Fruit fly (Drosophila melanogaster) whole organism, embryonic: Measurements from ENCODE around the gene CG2278.
A peak's percentile ranks its signal among the peaks of the same experiment; 100 is the strongest.

ENCODE experiments used
- Ada2b ChIP-seq: fragments of 200-800 bp; sonication (Bioruptor generic); IDR thresholded peaks from 2 replicates; pipeline ENCODE4 v1.3.6; 2022; ENCODE audit warnings: missing biosample characterization, missing genetic modification characterization
- Aef1 ChIP-seq: fragments of 200-800 bp; sonication (Bioruptor generic); IDR thresholded peaks from 3 replicates; pipeline ENCODE4 v1.3.6; 2022; ENCODE audit warnings: missing biosample characterization, missing genetic modification characterization
- Bteb2 ChIP-seq: fragments of 200-800 bp; sonication (Bioruptor generic); optimal IDR thresholded peaks from 2 replicates; lab custom pipeline; 2016; ENCODE audit warnings: missing biosample characterization, missing genetic modification characterization
- CG10366 ChIP-seq: fragments of 200-800 bp; sonication (Bioruptor generic); IDR thresholded peaks from 2 replicates; pipeline ENCODE4 v1.3.6; 2022; ENCODE audit warnings: missing biosample characterization, missing genetic modification characterization
- CG11723 ChIP-seq: fragments of 200-800 bp; sonication (Bioruptor generic); optimal IDR thresholded peaks from 2 replicates; lab custom pipeline; 2017; ENCODE audit warnings: missing biosample characterization, mild to moderate bottlenecking, missing genetic modification characterization
- CG12104 ChIP-seq: fragments of 200-800 bp; sonication (Bioruptor generic); optimal IDR thresholded peaks from 3 replicates; lab custom pipeline; 2016; ENCODE audit warnings: missing biosample characterization, missing genetic modification characterization
- CG1233 ChIP-seq: fragments of 200-800 bp; sonication (Bioruptor generic); optimal IDR thresholded peaks from 4 replicates; lab custom pipeline; 2018; ENCODE audit warnings: missing biosample characterization, mild to moderate bottlenecking, missing genetic modification characterization
- CG14441 ChIP-seq: fragments of 200-800 bp; sonication (Bioruptor generic); IDR thresholded peaks from 2 replicates; pipeline ENCODE4 v1.3.6; 2022; ENCODE audit warnings: missing biosample characterization, missing genetic modification characterization
- CG17385 ChIP-seq: fragments of 200-800 bp; sonication (Bioruptor generic); optimal IDR thresholded peaks from 3 replicates; lab custom pipeline; 2018; ENCODE audit warnings: missing biosample characterization, mild to moderate bottlenecking, missing genetic modification characterization
- CG2120 ChIP-seq: fragments of 200-800 bp; sonication (Bioruptor generic); optimal IDR thresholded peaks from 3 replicates; lab custom pipeline; 2016; ENCODE audit warnings: missing biosample characterization, missing genetic modification characterization
- CG4617 ChIP-seq: fragments of 200-800 bp; sonication (Bioruptor generic); optimal IDR thresholded peaks from 3 replicates; lab custom pipeline; 2016; ENCODE audit warnings: missing biosample characterization, missing genetic modification characterization, borderline replicate concordance
- CG6854 ChIP-seq: fragments of 200-800 bp; sonication (Bioruptor generic); optimal IDR thresholded peaks from 3 replicates; lab custom pipeline; 2017; ENCODE audit warnings: missing biosample characterization, mild to moderate bottlenecking, missing genetic modification characterization
- Chrac-16 ChIP-seq: fragments of 200-800 bp; sonication (Bioruptor generic); optimal IDR thresholded peaks from 3 replicates; lab custom pipeline; 2016; ENCODE audit warnings: missing biosample characterization, missing genetic modification characterization
- Dref ChIP-seq: fragments of 200-800 bp; sonication (Bioruptor generic); IDR thresholded peaks from 2 replicates; pipeline ENCODE4 v1.3.6; 2022; ENCODE audit warnings: missing biosample characterization, missing genetic modification characterization
- Fer3 ChIP-seq: fragments of 200-800 bp; sonication (Bioruptor generic); optimal IDR thresholded peaks from 2 replicates; lab custom pipeline; 2018; ENCODE audit warnings: missing biosample characterization, mild to moderate bottlenecking, missing genetic modification characterization, moderate library complexity
- Hey ChIP-seq: fragments of 200-800 bp; sonication (Bioruptor generic); optimal IDR thresholded peaks from 3 replicates; lab custom pipeline; 2018; ENCODE audit warnings: missing biosample characterization, mild to moderate bottlenecking, missing genetic modification characterization
- Hsf ChIP-seq: fragments of 200-800 bp; sonication (Bioruptor generic); optimal IDR thresholded peaks from 3 replicates; lab custom pipeline; 2016; ENCODE audit warnings: missing biosample characterization, missing genetic modification characterization
- Meics ChIP-seq: fragments of 200-800 bp; sonication (Bioruptor generic); optimal IDR thresholded peaks from 2 replicates; lab custom pipeline; 2017; ENCODE audit warnings: missing biosample characterization, mild to moderate bottlenecking, missing genetic modification characterization
- PHDP ChIP-seq: fragments of 200-800 bp; sonication (Bioruptor generic); optimal IDR thresholded peaks from 3 replicates; lab custom pipeline; 2018; ENCODE audit warnings: missing biosample characterization, mild to moderate bottlenecking, missing genetic modification characterization, moderate library complexity
- Poxn ChIP-seq: fragments of 200-800 bp; sonication (Bioruptor generic); IDR thresholded peaks from 2 replicates; pipeline ENCODE4 v1.3.6; 2022; ENCODE audit warnings: missing biosample characterization, missing genetic modification characterization
- Sry-β ChIP-seq: fragments of 200-800 bp; sonication (Bioruptor generic); optimal IDR thresholded peaks from 2 replicates; lab custom pipeline; 2018; ENCODE audit warnings: missing biosample characterization, mild to moderate bottlenecking, missing genetic modification characterization, moderate library complexity
- Sry-δ ChIP-seq: fragments of 200-800 bp; sonication (Bioruptor generic); optimal IDR thresholded peaks from 2 replicates; lab custom pipeline; 2016; ENCODE audit warnings: missing biosample characterization, missing genetic modification characterization
- Xrp1 ChIP-seq: fragments of 200-800 bp; sonication (Bioruptor generic); IDR thresholded peaks from 2 replicates; pipeline ENCODE4 v1.3.6; 2022; ENCODE audit warnings: missing biosample characterization, missing genetic modification characterization
- ac ChIP-seq: fragments of 200-800 bp; sonication (Bioruptor generic); optimal IDR thresholded peaks from 3 replicates; lab custom pipeline; 2017; ENCODE audit warnings: missing biosample characterization, mild to moderate bottlenecking, missing genetic modification characterization
- bsh ChIP-seq, 2 experiments: fragments of 200-800 bp; sonication (Bioruptor generic); optimal IDR thresholded peaks; 2 replicates each; lab custom pipeline; 2017 to 2018; ENCODE audit warnings: mild to moderate bottlenecking in 2 of 2, missing biosample characterization in 2 of 2, missing genetic modification characterization in 2 of 2, moderate library complexity in 1 of 2
- croc ChIP-seq: fragments of 200-800 bp; sonication (Bioruptor generic); conservative IDR thresholded peaks from 3 replicates; pipeline ENCODE4 v1.3.6; 2022; ENCODE audit warnings: missing biosample characterization, missing genetic modification characterization
- cwo ChIP-seq: fragments of 200-800 bp; sonication (Bioruptor generic); optimal IDR thresholded peaks from 3 replicates; lab custom pipeline; 2017; ENCODE audit warnings: missing biosample characterization, missing genetic modification characterization, mild to moderate bottlenecking, moderate library complexity, missing genetic modification reagents
- dm ChIP-seq: fragments of 200-800 bp; sonication (Bioruptor generic); optimal IDR thresholded peaks from 3 replicates; lab custom pipeline; 2016; ENCODE audit warnings: missing biosample characterization, missing genetic modification characterization
- dmrt99B ChIP-seq: fragments of 200-800 bp; sonication (Bioruptor generic); optimal IDR thresholded peaks from 2 replicates; lab custom pipeline; 2018; ENCODE audit warnings: missing biosample characterization, mild to moderate bottlenecking, missing genetic modification characterization, moderate library complexity
- fru ChIP-seq: fragments of >200 bp; optimal IDR thresholded peaks from 2 replicates; lab custom pipeline; 2017
- gce ChIP-seq: fragments of 200-800 bp; sonication (Bioruptor generic); IDR thresholded peaks from 3 replicates; pipeline ENCODE4 v1.3.6; 2022; ENCODE audit warnings: missing biosample characterization, missing genetic modification characterization
- grn ChIP-seq: fragments of 200-800 bp; sonication (Bioruptor generic); optimal IDR thresholded peaks from 3 replicates; lab custom pipeline; 2017; ENCODE audit warnings: missing biosample characterization, missing genetic modification characterization
- gt ChIP-seq: fragments of 200-800 bp; sonication (Bioruptor generic); IDR thresholded peaks from 2 replicates; pipeline ENCODE4 v1.3.6; 2022; ENCODE audit warnings: missing biosample characterization, missing genetic modification characterization
- hkb ChIP-seq, 2 experiments: fragments of 200-800 bp in 1 of 2; fragments of >200 bp in 1 of 2; sonication (Bioruptor generic) in 1 of 2; IDR thresholded peaks in 1 of 2; optimal IDR thresholded peaks in 1 of 2; 2 replicates each; pipeline versions ENCODE4 v1.3.6 to Lab custom; 2017 to 2022; ENCODE audit warnings: missing biosample characterization in 1 of 2, missing genetic modification characterization in 1 of 2
- inv ChIP-seq: fragments of 200-800 bp; sonication (Bioruptor generic); IDR thresholded peaks from 2 replicates; pipeline ENCODE4 v1.3.6; 2022; ENCODE audit warnings: missing biosample characterization, missing genetic modification characterization; ENCODE audit not compliant: partially characterized antibody
- jing ChIP-seq: fragments of 200-800 bp; sonication (Bioruptor generic); optimal IDR thresholded peaks from 2 replicates; lab custom pipeline; 2018; ENCODE audit warnings: missing biosample characterization, mild to moderate bottlenecking, missing genetic modification characterization
- ken ChIP-seq: fragments of 200-800 bp; sonication (Bioruptor generic); IDR thresholded peaks from 3 replicates; pipeline ENCODE4 v1.3.6; 2022; ENCODE audit warnings: missing biosample characterization, missing genetic modification characterization
- knrl ChIP-seq: fragments of 200-800 bp; sonication (Bioruptor generic); IDR thresholded peaks from 3 replicates; pipeline ENCODE4 v1.3.6; 2022; ENCODE audit warnings: missing biosample characterization, missing genetic modification characterization; ENCODE audit not compliant: partially characterized antibody
- lmd ChIP-seq: fragments of 200-800 bp; sonication (Bioruptor generic); IDR thresholded peaks from 2 replicates; pipeline ENCODE4 v1.3.6; 2022; ENCODE audit warnings: missing biosample characterization, missing genetic modification characterization
- nmo ChIP-seq: fragments of 200-800 bp; sonication (Bioruptor generic); optimal IDR thresholded peaks from 2 replicates; lab custom pipeline; 2018; ENCODE audit warnings: missing biosample characterization, mild to moderate bottlenecking, missing genetic modification characterization, moderate library complexity
- p53 ChIP-seq: fragments of 200-800 bp; sonication (Bioruptor generic); optimal IDR thresholded peaks from 2 replicates; lab custom pipeline; 2016; ENCODE audit warnings: missing biosample characterization, missing genetic modification characterization
- pan ChIP-seq, 4 experiments: fragments of >200 bp in 3 of 4; fragments of 200-800 bp in 1 of 4; sonication (Bioruptor generic) in 1 of 4; optimal IDR thresholded peaks in 3 of 4; IDR thresholded peaks in 1 of 4; 2 replicates each; pipeline versions ENCODE4 v1.3.6 to Lab custom; 2017 to 2022; ENCODE audit warnings: missing biosample characterization in 2 of 4, missing genetic modification characterization in 2 of 4, mixed read lengths in 1 of 4
- pnt ChIP-seq: fragments of 200-800 bp; sonication (Bioruptor generic); optimal IDR thresholded peaks from 3 replicates; lab custom pipeline; 2016; ENCODE audit warnings: missing biosample characterization, missing genetic modification characterization
- repo ChIP-seq: fragments of 200-800 bp; sonication (Bioruptor generic); optimal IDR thresholded peaks from 2 replicates; lab custom pipeline; 2016; ENCODE audit warnings: missing biosample characterization, missing genetic modification characterization
- so ChIP-seq: fragments of 200-800 bp; sonication (Bioruptor generic); IDR thresholded peaks from 3 replicates; pipeline ENCODE4 v1.3.6; 2022; ENCODE audit warnings: missing biosample characterization, missing genetic modification characterization
- sob ChIP-seq: fragments of 200-800 bp; sonication (Bioruptor generic); IDR thresholded peaks from 2 replicates; pipeline ENCODE4 v1.3.6; 2022; ENCODE audit warnings: missing biosample characterization, missing genetic modification characterization
- tx ChIP-seq: fragments of 200-800 bp; sonication (Bioruptor generic); optimal IDR thresholded peaks from 2 replicates; lab custom pipeline; 2016; ENCODE audit warnings: missing biosample characterization, missing genetic modification characterization
- vfl ChIP-seq: fragments of 200-800 bp; sonication (Bioruptor generic); optimal IDR thresholded peaks from 2 replicates; lab custom pipeline; 2016; ENCODE audit warnings: missing biosample characterization, missing genetic modification characterization
- zen ChIP-seq: fragments of 200-800 bp; sonication (Bioruptor generic); optimal IDR thresholded peaks from 3 replicates; lab custom pipeline; 2018; ENCODE audit warnings: missing biosample characterization, mild to moderate bottlenecking, missing genetic modification characterization, moderate library complexity

Gene CG2278

dm6 chrX:8202724-8203362 is 32.8 kb upstream of the CG2278 start (continued):
- TF ChIP-seq nmo (GFP tag; lab: Kevin White, UChicago) (no peak), dmrt99B (tag; lab: Kevin White, UChicago) (peak; percentile 54), Hey (tag; lab: Kevin White, UChicago) (no peak), CG12104 (GFP tag; lab: Kevin White, UChicago) (no peak), vfl (GFP tag; lab: Kevin White, UChicago) (no peak), CG4617 (GFP tag; lab: Kevin White, UChicago) (no peak), CG10366 (GFP tag; lab: Robert Waterston, UW) (peak; percentile 24; the same call in 1 of the 2 replicates), ken (GFP tag; lab: Robert Waterston, UW) (no peak), CG2120 (GFP tag; lab: Kevin White, UChicago) (peak; percentile 42), bsh (GFP tag; optimal IDR thresholded peaks at IDR 0.05; lab: Kevin White, UChicago) (peak in 1 of 2 experiments; percentile 12), Xrp1 (GFP tag; lab: Robert Waterston, UW) (peak; percentile 37; the same call in 1 of the 2 replicates), Ada2b (peak; percentile 45; the same call in 1 of the 2 replicates), grn (GFP tag; lab: Kevin White, UChicago) (no peak), inv (GFP tag; lab: Robert Waterston, UW) (no peak), Fer3 (tag; lab: Kevin White, UChicago) (peak; percentile 31), Meics (GFP tag; lab: Kevin White, UChicago) (peak; percentile 21), Sry-β (no peak), CG11723 (no peak), CG17385 (GFP tag; lab: Kevin White, UChicago) (peak; percentile 2), pan (optimal IDR thresholded peaks at IDR 0.05; lab: Kevin White, UChicago) (no peak), pan (GFP tag; optimal IDR thresholded peaks at IDR 0.05 in 1 of 2, IDR thresholded peaks at IDR 0.05 in 1 of 2) (peak in 1 of 2 experiments; percentile 57), gt (GFP tag; lab: Robert Waterston, UW) (no peak), knrl (GFP tag; lab: Robert Waterston, UW) (no peak), cwo (GFP tag; lab: Kevin White, UChicago) (peak; percentile 43), gce (GFP tag; lab: Robert Waterston, UW) (no peak), CG14441 (GFP tag; lab: Robert Waterston, UW) (no peak), CG6854 (no peak), Dref (GFP tag; lab: Robert Waterston, UW) (no peak), fru (lab: Kevin White, UChicago) (no peak), zen (no peak), repo (no peak), hkb (optimal IDR thresholded peaks at IDR 0.05; lab: Kevin White, UChicago) (no peak), hkb (GFP tag; IDR thresholded peaks at IDR 0.05; lab: Robert Waterston, UW) (peak; percentile 50; the same call in 1 of the 2 replicates), tx (GFP tag; lab: Kevin White, UChicago) (no peak), Aef1 (no peak), Poxn (no peak), ac (GFP tag; lab: Kevin White, UChicago) (no peak), sob (GFP tag; lab: Robert Waterston, UW) (0 out of 2 replicates have a peak, but pooled peaks have one; percentile 18), p53 (GFP tag; lab: Kevin White, UChicago) (no peak), Chrac-16 (GFP tag; lab: Kevin White, UChicago) (no peak), so (GFP tag; lab: Robert Waterston, UW) (no peak), Sry-δ (GFP tag; lab: Kevin White, UChicago) (no peak), PHDP (tag; lab: Kevin White, UChicago) (peak; percentile 23), Bteb2 (GFP tag; lab: Kevin White, UChicago) (no peak), lmd (peak; percentile 24; the same call in 1 of the 2 replicates), croc (no peak), dm (no peak), jing (GFP tag; lab: Kevin White, UChicago) (peak; percentile 13), CG1233 (GFP tag; lab: Kevin White, UChicago) (no peak), Hsf (GFP tag; lab: Kevin White, UChicago) (peak; percentile 10), pnt (GFP tag; lab: Kevin White, UChicago) (no peak)
